Worm (Caenorhabditis elegans) whole organism, late embryonic: ENCODE results near the gene clp-7.

Source experiments
- ama-1 ChIP-seq: fragments of 150-350 bp; optimal IDR thresholded peaks from 2 replicates; lab custom pipeline; 2014
- dmd-4 ChIP-seq: sonication (generic microtip); optimal IDR thresholded peaks from 2 replicates; lab custom pipeline; 2016; ENCODE audit warnings: borderline replicate concordance, missing genetic modification characterization, missing compliant biosample characterization
- ets-4 ChIP-seq: sonication (generic microtip); optimal IDR thresholded peaks from 2 replicates; lab custom pipeline; 2016; ENCODE audit warnings: missing genetic modification characterization, missing compliant biosample characterization
- fkh-10 ChIP-seq: fragments of 150-350 bp; optimal IDR thresholded peaks from 2 replicates; lab custom pipeline; 2014; ENCODE audit warnings: missing biosample characterization, missing genetic modification reagents, missing genetic modification characterization
- hlh-8 ChIP-seq: sonication (generic microtip); optimal IDR thresholded peaks from 2 replicates; lab custom pipeline; 2016; ENCODE audit warnings: missing genotype, missing genetic modification characterization, missing compliant biosample characterization
- nfya-1 ChIP-seq: sonication (generic microtip); optimal IDR thresholded peaks from 2 replicates; lab custom pipeline; 2017; ENCODE audit warnings: missing genetic modification characterization, mild to moderate bottlenecking, missing compliant biosample characterization, antibody characterized with exemption, moderate library complexity
- nhr-11 ChIP-seq: fragments of 150-350 bp; optimal IDR thresholded peaks from 2 replicates; lab custom pipeline; 2014; ENCODE audit warnings: missing biosample characterization, missing genetic modification characterization
- pqm-1 ChIP-seq: sonication (generic microtip); optimal IDR thresholded peaks from 2 replicates; lab custom pipeline; 2016; ENCODE audit warnings: missing genetic modification characterization, missing compliant biosample characterization
- pros-1 ChIP-seq: fragments of 150-350 bp; optimal IDR thresholded peaks from 2 replicates; lab custom pipeline; 2014; ENCODE audit warnings: missing biosample characterization, missing genetic modification reagents, missing genetic modification characterization
- sox-4 ChIP-seq: sonication (generic microtip); optimal IDR thresholded peaks from 2 replicates; lab custom pipeline; 2017; ENCODE audit warnings: mild to moderate bottlenecking, missing genetic modification characterization, inconsistent platforms, missing compliant biosample characterization
- unc-86 ChIP-seq: sonication (generic microtip); optimal IDR thresholded peaks from 2 replicates; lab custom pipeline; 2016; ENCODE audit warnings: missing genetic modification characterization, missing compliant biosample characterization
- ztf-16 ChIP-seq: sonication (generic microtip); optimal IDR thresholded peaks from 2 replicates; lab custom pipeline; 2017; ENCODE audit warnings: missing genetic modification characterization, missing compliant biosample characterization

ce11 chrIV:1390102-1390501, 55.7 kb downstream of the clp-7 start:
- TF ChIP-seq dmd-4 (tag; lab: Kevin White, UChicago) (no peak), fkh-10 (GFP tag; lab: Kevin White, UChicago) (no peak), pqm-1 (tag; lab: Kevin White, UChicago) (no peak), unc-86 (no peak), hlh-8 (tag; lab: Kevin White, UChicago) (no peak), sox-4 (tag; lab: Kevin White, UChicago) (no peak), ets-4 (tag; lab: Kevin White, UChicago) (no peak), ama-1 (lab: Kevin White, UChicago) (no peak), ztf-16 (tag; lab: Kevin White, UChicago) (no peak), pros-1 (tag; lab: Kevin White, UChicago) (no peak), nhr-11 (tag; lab: Kevin White, UChicago) (no peak), nfya-1 (no peak)
